Fruit fly (Drosophila melanogaster) whole organism, embryonic: Measurements from ENCODE around the gene CG15537.

Experiments used
- Asciz ChIP-seq: fragments of 200-800 bp; sonication (Bioruptor generic); optimal IDR thresholded peaks from 2 replicates; lab custom pipeline; 2017; ENCODE audit warnings: missing biosample characterization, mild to moderate bottlenecking, missing genetic modification characterization, missing genetic modification reagents
- Atf3 ChIP-seq: fragments of 200-800 bp; sonication (Bioruptor generic); optimal IDR thresholded peaks from 3 replicates; lab custom pipeline; 2016; ENCODE audit warnings: missing biosample characterization, missing genetic modification characterization
- Bdp1 ChIP-seq: fragments of 200-800 bp; sonication (Bioruptor generic); optimal IDR thresholded peaks from 3 replicates; lab custom pipeline; 2016; ENCODE audit warnings: missing biosample characterization, missing genetic modification characterization
- CG10274 ChIP-seq: fragments of 200-800 bp; sonication (Bioruptor generic); optimal IDR thresholded peaks from 3 replicates; lab custom pipeline; 2017; ENCODE audit warnings: missing biosample characterization, mild to moderate bottlenecking, missing genetic modification characterization
- CG11398 ChIP-seq: fragments of 200-800 bp; sonication (Bioruptor generic); optimal IDR thresholded peaks from 2 replicates; lab custom pipeline; 2016; ENCODE audit warnings: missing biosample characterization, missing genetic modification characterization
- CG12744 ChIP-seq: fragments of 200-800 bp; sonication (Bioruptor generic); optimal IDR thresholded peaks from 2 replicates; lab custom pipeline; 2016; ENCODE audit warnings: missing biosample characterization, missing genetic modification characterization
- CG12769 ChIP-seq: fragments of 200-800 bp; sonication (Bioruptor generic); optimal IDR thresholded peaks from 2 replicates; lab custom pipeline; 2019; ENCODE audit warnings: missing biosample characterization, mild to moderate bottlenecking, missing genetic modification characterization, moderate library complexity
- CG14441 ChIP-seq: fragments of 200-800 bp; sonication (Bioruptor generic); IDR thresholded peaks from 2 replicates; pipeline ENCODE4 v1.3.6; 2022; ENCODE audit warnings: missing biosample characterization, missing genetic modification characterization
- CG14710 ChIP-seq: fragments of 200-800 bp; sonication (Bioruptor generic); optimal IDR thresholded peaks from 3 replicates; lab custom pipeline; 2019; ENCODE audit warnings: missing biosample characterization, mild to moderate bottlenecking, missing genetic modification characterization, moderate library complexity
- CG17328 ChIP-seq: fragments of 200-800 bp; sonication (Bioruptor generic); IDR thresholded peaks from 2 replicates; pipeline ENCODE4 v1.3.6; 2022; ENCODE audit warnings: missing biosample characterization, missing genetic modification characterization
- CG3847 ChIP-seq: fragments of 200-800 bp; sonication (Bioruptor generic); IDR thresholded peaks from 2 replicates; pipeline ENCODE4 v1.3.6; 2022; ENCODE audit warnings: missing biosample characterization, missing genetic modification characterization
- CG4617 ChIP-seq: fragments of 200-800 bp; sonication (Bioruptor generic); optimal IDR thresholded peaks from 3 replicates; lab custom pipeline; 2016; ENCODE audit warnings: missing biosample characterization, missing genetic modification characterization, borderline replicate concordance
- CG6683 ChIP-seq: fragments of 200-800 bp; sonication (Bioruptor generic); optimal IDR thresholded peaks from 2 replicates; lab custom pipeline; 2017; ENCODE audit warnings: missing biosample characterization, mild to moderate bottlenecking, missing genetic modification characterization, missing genetic modification reagents
- CG8388 ChIP-seq: fragments of 200-800 bp; sonication (Bioruptor generic); optimal IDR thresholded peaks from 2 replicates; lab custom pipeline; 2019; ENCODE audit warnings: missing biosample characterization, mild to moderate bottlenecking, missing genetic modification characterization, moderate library complexity
- CG9727 ChIP-seq: fragments of 200-800 bp; sonication (Bioruptor generic); optimal IDR thresholded peaks from 3 replicates; lab custom pipeline; 2017; ENCODE audit warnings: missing biosample characterization, mild to moderate bottlenecking, missing genetic modification characterization
- CkIIα-i1 ChIP-seq: fragments of 200-800 bp; sonication (Bioruptor generic); IDR thresholded peaks from 2 replicates; pipeline ENCODE4 v1.3.6; 2022; ENCODE audit warnings: missing biosample characterization, missing genetic modification characterization
- Dip3 ChIP-seq: fragments of 200-800 bp; sonication (Bioruptor generic); optimal IDR thresholded peaks from 3 replicates; lab custom pipeline; 2016; ENCODE audit warnings: missing biosample characterization, missing genetic modification characterization
- Fer2 ChIP-seq: fragments of 200-800 bp; sonication (Bioruptor generic); optimal IDR thresholded peaks from 2 replicates; lab custom pipeline; 2018; ENCODE audit warnings: missing biosample characterization, mild to moderate bottlenecking, missing genetic modification characterization, moderate library complexity
- Hmx ChIP-seq: fragments of 200-800 bp; sonication (Bioruptor generic); optimal IDR thresholded peaks from 2 replicates; lab custom pipeline; 2016; ENCODE audit warnings: missing biosample characterization, missing genetic modification characterization
- Lhr ChIP-seq: fragments of 200-800 bp; sonication (Bioruptor generic); optimal IDR thresholded peaks from 3 replicates; lab custom pipeline; 2017; ENCODE audit warnings: mild to moderate bottlenecking, missing biosample characterization, missing genetic modification reagents, missing genetic modification characterization
- Med ChIP-seq: fragments of 200-800 bp; sonication (Bioruptor generic); peaks from one replicate; lab custom pipeline; 2016; ENCODE audit warnings: missing biosample characterization, missing genetic modification characterization, mild to moderate bottlenecking, inconsistent platforms, moderate library complexity
- Nf-YA ChIP-seq: fragments of 200-800 bp; sonication (Bioruptor generic); IDR thresholded peaks from 2 replicates; pipeline ENCODE4 v1.3.6; 2022; ENCODE audit warnings: missing biosample characterization, missing genetic modification characterization
- Nf-YC ChIP-seq: fragments of 200-800 bp; optimal IDR thresholded peaks from 3 replicates; lab custom pipeline; 2019; ENCODE audit warnings: missing biosample characterization, mild to moderate bottlenecking, missing genetic modification characterization, moderate library complexity
- Optix ChIP-seq: fragments of 200-800 bp; sonication (Bioruptor generic); IDR thresholded peaks from 3 replicates; pipeline ENCODE4 v1.3.6; 2022; ENCODE audit warnings: missing biosample characterization, missing genetic modification characterization
- Pdp1 ChIP-seq, 2 experiments: fragments of 200-800 bp; sonication (Bioruptor generic); optimal IDR thresholded peaks; 3 replicates each; lab custom pipeline; 2016; ENCODE audit warnings: missing biosample characterization in 2 of 2, missing genetic modification characterization in 2 of 2, mild to moderate bottlenecking in 1 of 2, moderate library complexity in 1 of 2
- Poxn ChIP-seq: fragments of 200-800 bp; sonication (Bioruptor generic); IDR thresholded peaks from 2 replicates; pipeline ENCODE4 v1.3.6; 2022; ENCODE audit warnings: missing biosample characterization, missing genetic modification characterization
- Six4 ChIP-seq: fragments of 200-800 bp; sonication (Bioruptor generic); optimal IDR thresholded peaks from 2 replicates; lab custom pipeline; 2016; ENCODE audit warnings: missing biosample characterization, missing genetic modification characterization
- Sry-β ChIP-seq: fragments of 200-800 bp; sonication (Bioruptor generic); optimal IDR thresholded peaks from 2 replicates; lab custom pipeline; 2018; ENCODE audit warnings: missing biosample characterization, mild to moderate bottlenecking, missing genetic modification characterization, moderate library complexity
- Vsx1 ChIP-seq: fragments of 200-800 bp; sonication (Bioruptor generic); optimal IDR thresholded peaks from 2 replicates; lab custom pipeline; 2017; ENCODE audit warnings: missing biosample characterization, mild to moderate bottlenecking, missing genetic modification characterization, missing genetic modification reagents
- Xrp1 ChIP-seq: fragments of 200-800 bp; sonication (Bioruptor generic); IDR thresholded peaks from 2 replicates; pipeline ENCODE4 v1.3.6; 2022; ENCODE audit warnings: missing biosample characterization, missing genetic modification characterization
- ara ChIP-seq: fragments of 200-800 bp; sonication (Bioruptor generic); IDR thresholded peaks from 2 replicates; pipeline ENCODE4 v1.3.6; 2022; ENCODE audit warnings: missing biosample characterization, missing genetic modification characterization
- bcd ChIP-seq: fragments of 200-800 bp; sonication (Bioruptor generic); optimal IDR thresholded peaks from 2 replicates; lab custom pipeline; 2017; ENCODE audit warnings: missing biosample characterization, mild to moderate bottlenecking, missing genetic modification characterization
- chif ChIP-seq, 2 experiments: fragments of 200-800 bp; sonication (Bioruptor generic); optimal IDR thresholded peaks; 3 replicates each; lab custom pipeline; 2016; ENCODE audit warnings: missing biosample characterization in 2 of 2, missing genetic modification characterization in 2 of 2
- cwo ChIP-seq: fragments of 200-800 bp; sonication (Bioruptor generic); optimal IDR thresholded peaks from 3 replicates; lab custom pipeline; 2017; ENCODE audit warnings: missing biosample characterization, missing genetic modification characterization, mild to moderate bottlenecking, moderate library complexity, missing genetic modification reagents
- dan ChIP-seq: fragments of 200-800 bp; sonication (Bioruptor generic); IDR thresholded peaks from 2 replicates; pipeline ENCODE4 v1.3.6; 2022; ENCODE audit warnings: missing biosample characterization, missing genetic modification characterization
- ems ChIP-seq: fragments of 200-800 bp; sonication (Bioruptor generic); optimal IDR thresholded peaks from 3 replicates; lab custom pipeline; 2016; ENCODE audit warnings: missing biosample characterization, missing genetic modification characterization
- eve ChIP-seq, 2 experiments: fragments of >200 bp; optimal IDR thresholded peaks; 2 replicates each; lab custom pipeline; 2017; ENCODE audit warnings: missing biosample characterization in 2 of 2, missing genetic modification characterization in 2 of 2
- grn ChIP-seq: fragments of 200-800 bp; sonication (Bioruptor generic); optimal IDR thresholded peaks from 3 replicates; lab custom pipeline; 2017; ENCODE audit warnings: missing biosample characterization, missing genetic modification characterization
- hb ChIP-seq: fragments of 200-800 bp; sonication (Bioruptor generic); IDR thresholded peaks from 3 replicates; pipeline ENCODE4 v1.3.6; 2022; ENCODE audit warnings: missing biosample characterization, missing genetic modification characterization; ENCODE audit not compliant: partially characterized antibody
- kay ChIP-seq: fragments of 200-800 bp; sonication (Bioruptor generic); optimal IDR thresholded peaks from 2 replicates; lab custom pipeline; 2016; ENCODE audit warnings: missing biosample characterization, missing genetic modification characterization
- lola ChIP-seq, 3 experiments: fragments of >200 bp in 2 of 3; fragments of 200-800 bp in 1 of 3; sonication (Bioruptor generic) in 1 of 3; optimal IDR thresholded peaks; 2 replicates each; lab custom pipeline; 2017 to 2019; ENCODE audit warnings: missing biosample characterization in 3 of 3, missing genetic modification characterization in 3 of 3, mild to moderate bottlenecking in 1 of 3, moderate library complexity in 1 of 3
- mld ChIP-seq: fragments of 200-800 bp; sonication (Bioruptor generic); IDR thresholded peaks from 3 replicates; pipeline ENCODE4 v1.3.6; 2022; ENCODE audit warnings: missing biosample characterization, missing genetic modification characterization; ENCODE audit not compliant: partially characterized antibody
- pnt ChIP-seq: fragments of 200-800 bp; sonication (Bioruptor generic); optimal IDR thresholded peaks from 3 replicates; lab custom pipeline; 2016; ENCODE audit warnings: missing biosample characterization, missing genetic modification characterization
- prd ChIP-seq, 3 experiments: fragments of >200 bp in 2 of 3; fragments of 200-800 bp in 1 of 3; sonication (Bioruptor generic) in 1 of 3; optimal IDR thresholded peaks in 2 of 3; IDR thresholded peaks in 1 of 3; 2 replicates in 2 of 3; 3 replicates in 1 of 3; pipeline versions ENCODE4 v1.3.6 to Lab custom; 2017 to 2022; ENCODE audit warnings: missing biosample characterization in 1 of 3, missing genetic modification characterization in 1 of 3
- row ChIP-seq: fragments of 200-800 bp; sonication (Bioruptor generic); IDR thresholded peaks from 3 replicates; pipeline ENCODE4 v1.3.6; 2022; ENCODE audit warnings: missing biosample characterization, missing genetic modification characterization
- sqz ChIP-seq: fragments of 200-800 bp; sonication (Bioruptor generic); optimal IDR thresholded peaks from 3 replicates; lab custom pipeline; 2018; ENCODE audit warnings: missing biosample characterization, mild to moderate bottlenecking, missing genetic modification characterization
- wdn ChIP-seq: fragments of 200-800 bp; sonication (Bioruptor generic); IDR thresholded peaks from 2 replicates; pipeline ENCODE4 v1.3.6; 2022; ENCODE audit warnings: missing biosample characterization, missing genetic modification characterization
- wor ChIP-seq: fragments of 200-800 bp; sonication (Bioruptor generic); IDR thresholded peaks from 2 replicates; pipeline ENCODE4 v1.3.6; 2022; ENCODE audit warnings: missing biosample characterization, missing genetic modification characterization

The CG15537 gene

dm6 chr3R:30388215-30388871, 55.1 kb downstream of the CG15537 start (continued):
- TF ChIP-seq chif (GFP tag; optimal IDR thresholded peaks at IDR 0.05; lab: Kevin White, UChicago) (peak; percentile 96 to 97), Pdp1 (GFP tag; optimal IDR thresholded peaks at IDR 0.05; lab: Kevin White, UChicago) (peak; percentile 98), Poxn (GFP tag; lab: Robert Waterston, UW) (peak; percentile 32; the same call in 1 of the 2 replicates), CG12744 (peak; percentile 93), hb (no peak), Xrp1 (peak; percentile 90), Sry-β (GFP tag; lab: Kevin White, UChicago) (peak; percentile 76), prd (optimal IDR thresholded peaks at IDR 0.05; lab: Kevin White, UChicago) (no peak), prd (GFP tag; IDR thresholded peaks at IDR 0.05; lab: Robert Waterston, UW) (peak; percentile 94), CkIIα-i1 (GFP tag; lab: Robert Waterston, UW) (no peak), grn (GFP tag; lab: Kevin White, UChicago) (peak; percentile 76), bcd (GFP tag; lab: Kevin White, UChicago) (peak; percentile 98), wor (GFP tag; lab: Robert Waterston, UW) (peak; percentile 89), CG6683 (GFP tag; lab: Kevin White, UChicago) (peak; percentile 88), pnt (peak; percentile 98), Optix (peak; percentile 89), Asciz (GFP tag; lab: Kevin White, UChicago) (peak; percentile 88), Med (GFP tag; lab: Kevin White, UChicago) (peak; percentile 98), CG12769 (tag; lab: Kevin White, UChicago) (peak; percentile 94), lola (GFP tag; optimal IDR thresholded peaks at IDR 0.05; lab: Kevin White, UChicago) (peak in 1 of 3 experiments; percentile 99), sqz (GFP tag; lab: Kevin White, UChicago) (peak; percentile 94), CG8388 (GFP tag; lab: Kevin White, UChicago) (peak; percentile 92), Nf-YA (GFP tag; lab: Robert Waterston, UW) (peak; percentile 67), Vsx1 (peak; percentile 87), Six4 (GFP tag; lab: Kevin White, UChicago) (peak; percentile 96), ems (GFP tag; lab: Kevin White, UChicago) (peak; percentile 94), eve (GFP tag; optimal IDR thresholded peaks at IDR 0.05; lab: Kevin White, UChicago) (peak; percentile 13 to 99), Hmx (GFP tag; lab: Kevin White, UChicago) (peak; percentile 95), CG14441 (GFP tag; lab: Robert Waterston, UW) (peak; percentile 90), CG9727 (GFP tag; lab: Kevin White, UChicago) (peak; percentile 99), Dip3 (GFP tag; lab: Kevin White, UChicago) (peak; percentile 95), Lhr (peak; percentile 94), CG10274 (peak; percentile 95), CG3847 (GFP tag; lab: Robert Waterston, UW) (peak; percentile 91), CG17328 (GFP tag; lab: Robert Waterston, UW) (peak; percentile 85), Fer2 (tag; lab: Kevin White, UChicago) (peak; percentile 90), dan (GFP tag; lab: Robert Waterston, UW) (peak; percentile 69; the same call in 1 of the 2 replicates), cwo (GFP tag; lab: Kevin White, UChicago) (peak; percentile 94), Nf-YC (peak; percentile 90), CG4617 (GFP tag; lab: Kevin White, UChicago) (peak; percentile 82), Bdp1 (GFP tag; lab: Kevin White, UChicago) (peak; percentile 88), CG11398 (GFP tag; lab: Kevin White, UChicago) (peak; percentile 97), Atf3 (peak; percentile 97), row (GFP tag; lab: Robert Waterston, UW) (peak; percentile 93), ara (peak; percentile 81), CG14710 (tag; lab: Kevin White, UChicago) (peak; percentile 97), kay (GFP tag; lab: Kevin White, UChicago) (peak; percentile 99), wdn (peak; percentile 77), mld (no peak)
